Worm (Caenorhabditis elegans): ENCODE results near the gene srbc-14.

Gene srbc-14

DNA sequence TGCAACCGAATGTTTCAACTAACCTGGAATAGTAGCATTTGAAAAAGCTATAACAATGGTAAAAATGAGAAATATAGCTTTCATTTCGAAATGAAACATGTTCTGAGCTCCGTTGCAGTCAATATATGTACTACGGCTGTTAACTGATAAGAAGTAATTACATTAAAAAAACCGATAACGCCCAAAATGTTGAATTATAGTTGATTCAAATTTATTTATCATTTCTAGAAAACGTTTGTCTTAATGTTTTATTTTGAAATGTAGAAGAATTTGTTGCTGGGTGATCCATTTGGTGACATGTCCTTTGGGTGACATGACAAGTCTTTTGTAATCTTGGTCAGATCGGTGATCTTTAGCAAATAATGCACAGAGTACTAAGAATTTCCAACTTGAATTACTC, 17.9 kb upstream of the srbc-14 start, which contains the start of gene T05E12.6:
Gene T05E12.6 (minus strand): TSS at position 101 of the 400 bp plus-strand sequence.
- TF ChIP-seq ztf-11 (tag; optimal IDR thresholded peaks at IDR 0.05): no peak
- TF ChIP-seq hlh-1 (tag; optimal IDR thresholded peaks at IDR 0.05): no peak
- no peak for TF ChIP-seq elt-3 (tag; optimal IDR thresholded peaks at IDR 0.05)
- no peak for TF ChIP-seq nhr-2 (tag; optimal IDR thresholded peaks at IDR 0.05)
- no peak for TF ChIP-seq ces-1 (GFP tag; optimal IDR thresholded peaks at IDR 0.05)
- no peak for TF ChIP-seq lsy-2 (tag; optimal IDR thresholded peaks at IDR 0.05)
- TF ChIP-seq snpc-4 (tag; optimal IDR thresholded peaks at IDR 0.05): no peak
- TF ChIP-seq ceh-39 (tag; optimal IDR thresholded peaks at IDR 0.05): no peak

DNA sequence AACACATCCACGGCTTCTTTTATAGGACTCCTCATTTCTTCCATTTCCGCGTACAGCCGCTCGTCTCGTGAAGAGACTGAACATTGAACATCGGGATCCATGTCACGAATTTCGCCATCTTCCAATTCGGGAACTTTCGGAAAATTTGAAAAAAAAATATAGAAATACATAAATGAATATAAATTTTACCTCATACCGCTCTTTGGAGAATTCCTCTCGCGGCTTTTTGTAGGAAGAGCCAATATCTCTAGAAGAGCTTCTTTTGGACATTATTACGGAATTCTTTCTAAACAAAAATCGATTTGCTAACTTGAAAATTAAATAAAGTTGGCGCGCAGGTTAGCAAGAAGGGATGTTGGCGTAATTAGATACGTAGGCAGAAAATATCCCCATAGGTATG, 11.2 kb upstream of the srbc-14 start, which contains the start of gene T05E12.9:
Gene T05E12.9 (minus strand): TSS at position 101 of the 400 bp plus-strand sequence.
- no peak for TF ChIP-seq lsy-2 (tag; optimal IDR thresholded peaks at IDR 0.05)
- no peak for TF ChIP-seq nhr-2 (tag; optimal IDR thresholded peaks at IDR 0.05)
- TF ChIP-seq ces-1 (GFP tag; optimal IDR thresholded peaks at IDR 0.05): no peak
- no peak for TF ChIP-seq mab-5 (tag; optimal IDR thresholded peaks at IDR 0.05)
- TF ChIP-seq nhr-237 (tag; optimal IDR thresholded peaks at IDR 0.05): no peak
- TF ChIP-seq zip-8 (tag; optimal IDR thresholded peaks at IDR 0.05): no peak
- no peak for TF ChIP-seq nhr-28 (tag; optimal IDR thresholded peaks at IDR 0.05)
- TF ChIP-seq ham-2 (GFP tag; optimal IDR thresholded peaks at IDR 0.05): no peak
- no peak for TF ChIP-seq drap-1 (GFP tag; optimal IDR thresholded peaks at IDR 0.05)
- no peak for TF ChIP-seq ceh-39 (tag; optimal IDR thresholded peaks at IDR 0.05)
- TF ChIP-seq nhr-76 (tag; optimal IDR thresholded peaks at IDR 0.05): no peak
- no peak for TF ChIP-seq sem-2 (GFP tag; optimal IDR thresholded peaks at IDR 0.05)
- no peak for TF ChIP-seq ceh-43 (GFP tag; optimal IDR thresholded peaks at IDR 0.05)
- no peak for TF ChIP-seq M03D4.4 (tag; optimal IDR thresholded peaks at IDR 0.05)
- TF ChIP-seq unc-39 (tag; optimal IDR thresholded peaks at IDR 0.05): no peak

DNA sequence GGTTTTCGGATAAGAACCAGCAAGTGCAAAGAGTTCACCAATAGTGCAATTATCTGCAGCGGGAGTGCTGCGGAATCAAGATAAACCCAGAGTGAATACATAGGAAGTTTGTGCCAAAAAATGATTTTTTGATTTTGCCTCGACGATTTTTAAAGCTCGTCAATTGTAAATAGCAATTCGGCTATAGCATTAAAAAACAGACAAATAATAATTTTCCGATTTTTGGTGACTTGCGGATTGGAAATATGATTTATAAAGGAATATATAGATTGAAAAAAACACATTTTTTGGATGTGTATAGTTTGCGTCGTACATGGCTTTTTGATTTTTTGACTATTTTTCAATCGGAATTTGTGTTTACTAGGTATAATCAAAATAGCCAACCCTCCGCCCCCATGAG, 8.3 kb upstream of the srbc-14 start, which contains the start of gene srw-20:
Gene srw-20 (minus strand): TSS at position 101 of the 400 bp plus-strand sequence.
- TF ChIP-seq ces-1 (GFP tag; optimal IDR thresholded peaks at IDR 0.05): no peak
- no peak for TF ChIP-seq unc-62 (GFP tag; optimal IDR thresholded peaks at IDR 0.05)
- no peak for TF ChIP-seq lin-32 (GFP tag; optimal IDR thresholded peaks at IDR 0.05)
- TF ChIP-seq flh-1 (GFP tag; optimal IDR thresholded peaks at IDR 0.05): no peak
- TF ChIP-seq hlh-1 (tag; optimal IDR thresholded peaks at IDR 0.05): no peak
- no peak for TF ChIP-seq elt-1 (tag; optimal IDR thresholded peaks at IDR 0.05; ENCODE audit: borderline replicate concordance, insufficient read depth)
- TF ChIP-seq lin-13 (tag; optimal IDR thresholded peaks at IDR 0.05): no peak
- no peak for TF ChIP-seq sptf-1 (tag; optimal IDR thresholded peaks at IDR 0.05)
- TF ChIP-seq pha-4 (tag; optimal IDR thresholded peaks at IDR 0.05): no peak
- no peak for TF ChIP-seq ceh-43 (GFP tag; optimal IDR thresholded peaks at IDR 0.05)
- no peak for TF ChIP-seq drap-1 (GFP tag; optimal IDR thresholded peaks at IDR 0.05)
- TF ChIP-seq bed-3 (GFP tag; optimal IDR thresholded peaks at IDR 0.05): no peak

DNA sequence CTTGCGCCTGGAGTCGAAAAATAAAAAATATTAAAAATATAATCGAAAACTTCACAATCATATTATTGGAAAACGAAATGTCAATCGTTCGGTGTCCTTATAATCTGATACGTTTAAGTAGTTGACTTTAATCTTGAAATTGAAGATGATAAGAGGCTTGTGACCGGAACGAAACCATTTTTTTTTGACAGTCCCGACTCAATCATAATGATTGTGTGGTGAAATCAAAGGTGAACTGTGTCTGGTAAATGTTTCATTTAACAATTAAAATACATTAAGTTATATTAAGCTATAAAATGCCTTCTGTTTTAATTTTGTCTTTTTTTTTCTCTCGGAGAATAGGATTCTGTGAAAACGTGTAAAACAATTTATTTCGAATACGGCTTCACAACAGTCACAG, 6.4 kb upstream of the srbc-14 start, which contains the start of gene T05E12.3:
Gene T05E12.3 (minus strand): TSS at position 101 of the 400 bp plus-strand sequence.
- no peak for TF ChIP-seq tbx-8 (GFP tag; optimal IDR thresholded peaks at IDR 0.05)
- no peak for TF ChIP-seq ceh-39 (tag; optimal IDR thresholded peaks at IDR 0.05)
- TF ChIP-seq M03D4.4 (tag; optimal IDR thresholded peaks at IDR 0.05): no peak
- no peak for TF ChIP-seq nhr-2 (tag; optimal IDR thresholded peaks at IDR 0.05)
- no peak for TF ChIP-seq ceh-43 (GFP tag; optimal IDR thresholded peaks at IDR 0.05)
- no peak for TF ChIP-seq ces-1 (GFP tag; optimal IDR thresholded peaks at IDR 0.05)
- TF ChIP-seq mab-5 (tag; optimal IDR thresholded peaks at IDR 0.05): no peak
- no peak for TF ChIP-seq flh-1 (GFP tag; optimal IDR thresholded peaks at IDR 0.05)
- TF ChIP-seq nhr-28 (tag; optimal IDR thresholded peaks at IDR 0.05): no peak
- no peak for TF ChIP-seq zip-8 (tag; optimal IDR thresholded peaks at IDR 0.05)
- no peak for TF ChIP-seq hlh-1 (tag; optimal IDR thresholded peaks at IDR 0.05)
- TF ChIP-seq ham-2 (GFP tag; optimal IDR thresholded peaks at IDR 0.05): no peak

DNA sequence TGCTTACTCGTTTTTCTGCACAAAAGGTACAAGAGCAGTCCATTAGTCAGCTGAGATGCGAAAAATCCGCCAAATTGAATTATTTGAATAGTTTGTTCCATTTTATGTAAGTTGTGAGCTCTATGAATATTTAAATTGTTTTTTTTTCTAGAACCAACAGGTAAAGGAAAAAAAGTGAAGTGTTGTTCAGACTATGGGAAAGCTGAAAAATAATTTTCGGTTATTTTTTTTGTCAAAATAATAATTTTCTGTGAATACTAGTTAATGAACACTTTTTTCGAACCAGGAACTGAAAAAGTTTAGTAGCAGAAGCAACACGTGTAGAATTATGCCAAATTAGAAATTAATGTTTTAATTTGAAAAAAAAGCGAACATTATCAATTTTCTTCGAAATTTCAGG, 4.4 kb upstream of the srbc-14 start, which contains the start of gene str-125:
Gene str-125 (minus strand): TSS at position 101 of the 400 bp plus-strand sequence.
- TF ChIP-seq ceh-43 (GFP tag; optimal IDR thresholded peaks at IDR 0.05) (no peak), zip-8 (tag; optimal IDR thresholded peaks at IDR 0.05) (no peak), nhr-237 (tag; optimal IDR thresholded peaks at IDR 0.05) (no peak), ceh-83 (GFP tag; optimal IDR thresholded peaks at IDR 0.05) (no peak), nhr-28 (tag; optimal IDR thresholded peaks at IDR 0.05) (no peak), sem-2 (GFP tag; optimal IDR thresholded peaks at IDR 0.05) (no peak), ces-1 (GFP tag; optimal IDR thresholded peaks at IDR 0.05) (no peak), nhr-12 (tag; optimal IDR thresholded peaks at IDR 0.05) (no peak), unc-120 (tag; optimal IDR thresholded peaks at IDR 0.05; ENCODE audit: poor library complexity, severe bottlenecking) (no peak), elt-3 (tag; optimal IDR thresholded peaks at IDR 0.05) (no peak), bed-3 (GFP tag; optimal IDR thresholded peaks at IDR 0.05) (no peak), nhr-2 (tag; optimal IDR thresholded peaks at IDR 0.05) (no peak), sptf-1 (tag; optimal IDR thresholded peaks at IDR 0.05) (no peak), mab-5 (tag; optimal IDR thresholded peaks at IDR 0.05) (no peak), tbx-8 (GFP tag; optimal IDR thresholded peaks at IDR 0.05) (no peak), lin-32 (GFP tag; optimal IDR thresholded peaks at IDR 0.05) (no peak), hlh-1 (tag; optimal IDR thresholded peaks at IDR 0.05) (no peak), mls-2 (tag; optimal IDR thresholded peaks at IDR 0.05) (no peak), ceh-39 (tag; optimal IDR thresholded peaks at IDR 0.05) (no peak), ztf-11 (tag; optimal IDR thresholded peaks at IDR 0.05) (no peak)
